Worm (Caenorhabditis elegans): ENCODE results near the gene R06F6.8.

R06F6.8 gene

DNA sequence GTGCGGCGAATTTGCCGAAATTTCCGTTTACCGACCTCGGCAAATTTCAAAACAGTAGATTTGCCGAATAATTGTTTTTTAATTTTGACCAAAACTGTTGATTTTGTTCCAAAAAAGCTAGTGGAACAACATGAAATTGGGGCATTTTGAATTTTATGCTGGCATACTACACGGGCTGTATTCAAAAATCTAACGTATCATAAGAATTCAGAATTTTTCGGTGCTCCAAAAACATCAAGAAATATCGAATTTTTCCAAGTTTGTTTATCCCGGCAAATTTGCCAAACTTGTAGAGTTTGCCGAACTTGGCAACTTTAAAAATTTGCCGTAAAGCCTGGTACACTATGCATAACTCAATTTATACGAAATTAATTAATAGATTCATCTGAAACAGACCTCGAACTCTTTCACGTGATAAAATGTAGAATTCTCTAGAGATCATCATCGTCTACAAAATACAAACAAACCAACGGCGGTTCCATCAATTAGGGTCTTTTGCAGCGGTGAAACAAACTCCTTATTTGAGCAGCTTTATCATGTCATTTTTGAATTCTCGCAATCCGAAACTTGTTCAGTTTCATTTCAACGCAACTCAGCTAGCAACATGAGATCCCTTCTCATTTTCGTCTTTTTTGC is 11.0 kb downstream of the R06F6.8 start, which contains the start of gene R06F6.14:
R06F6.14 (plus strand) TSS at position 586 of the 636 bp plus-strand sequence.
- no peak for TF ChIP-seq tlf-1 (GFP tag; optimal IDR thresholded peaks at IDR 0.05)

DNA sequence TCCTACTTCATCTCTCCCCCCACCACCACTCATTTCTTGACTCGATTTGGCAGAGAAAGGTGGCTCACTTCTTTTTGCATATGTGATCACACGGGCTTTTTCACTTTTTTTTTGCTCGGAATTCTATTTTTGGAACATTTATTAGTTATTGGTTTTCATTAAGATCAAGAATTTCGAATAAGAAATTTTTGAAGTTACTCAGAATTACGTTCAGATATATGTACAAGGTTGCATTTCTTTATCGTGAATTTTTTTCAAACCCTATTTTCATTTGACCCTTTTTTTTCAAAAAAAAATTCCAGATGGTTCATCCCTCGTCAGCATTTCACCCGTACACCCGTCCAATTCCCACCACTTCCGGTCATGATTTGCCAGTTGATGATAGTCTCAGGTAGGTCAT is 14.3 kb downstream of the R06F6.8 start, which contains the start of gene ceh-62:
ceh-62 (plus strand) TSS at position 301 of the 400 bp plus-strand sequence.
- no peak for TF ChIP-seq attf-5 (GFP tag; optimal IDR thresholded peaks at IDR 0.05)
- no peak for TF ChIP-seq unc-130 (GFP tag; optimal IDR thresholded peaks at IDR 0.05)
- TF ChIP-seq cebp-2 (GFP tag; IDR thresholded peaks at IDR 0.05) = no peak
- no peak for TF ChIP-seq ztf-6 (GFP tag; IDR thresholded peaks at IDR 0.05)
- no peak for TF ChIP-seq lsy-27 (tag; optimal IDR thresholded peaks at IDR 0.05; ENCODE audit: borderline replicate concordance, insufficient read depth)
- TF ChIP-seq lsl-1 (GFP tag; optimal IDR thresholded peaks at IDR 0.05) = no peak
- no peak for TF ChIP-seq F33H1.4 (GFP tag; IDR thresholded peaks at IDR 0.05)
- no peak for TF ChIP-seq dpff-1 (tag; optimal IDR thresholded peaks at IDR 0.05)
- TF ChIP-seq snpc-4 (GFP tag; optimal IDR thresholded peaks at IDR 0.05) = no peak
- no peak for TF ChIP-seq snpc-4 (tag; optimal IDR thresholded peaks at IDR 0.05)

ce11 chrII:10804907-10805306 is 14.9 kb downstream of the R06F6.8 start:
- no peak for TF ChIP-seq let-526 (GFP tag; IDR thresholded peaks at IDR 0.05)
- no peak for TF ChIP-seq nhr-27 (tag; optimal IDR thresholded peaks at IDR 0.05)
- no peak for TF ChIP-seq lin-40 (tag; optimal IDR thresholded peaks at IDR 0.05)
- TF ChIP-seq ztf-6 (GFP tag; IDR thresholded peaks at IDR 0.05) = no peak
- no peak for TF ChIP-seq rec-8 (tag; optimal IDR thresholded peaks at IDR 0.05)
- TF ChIP-seq xnd-1 (tag; optimal IDR thresholded peaks at IDR 0.05) = no peak

DNA sequence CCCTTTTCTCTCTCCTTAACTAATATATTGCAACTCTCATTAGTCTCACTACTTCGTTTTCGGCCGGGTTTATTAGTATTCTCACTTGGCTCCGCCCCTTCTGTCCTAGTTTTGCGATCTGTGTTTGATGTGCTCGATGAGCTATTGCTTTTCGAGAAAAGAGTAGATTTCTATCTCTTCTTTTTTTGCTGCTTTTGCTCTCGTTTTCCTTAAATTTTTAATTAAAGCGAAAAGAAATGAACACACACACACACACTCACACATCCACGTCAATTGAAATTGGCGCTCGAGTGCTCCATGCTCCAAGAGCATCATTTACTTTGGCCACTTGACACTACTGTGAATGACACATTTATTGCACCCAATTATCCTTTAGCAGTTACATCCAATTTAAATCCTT is 15.3 kb downstream of the R06F6.8 start:
- TF ChIP-seq ama-1 (optimal IDR thresholded peaks at IDR 0.05) (no peak), ama-1 (GFP tag; optimal IDR thresholded peaks at IDR 0.05) (no peak), let-526 (GFP tag; IDR thresholded peaks at IDR 0.05) (no peak), rec-8 (tag; optimal IDR thresholded peaks at IDR 0.05) (no peak), ceh-91 (GFP tag; IDR thresholded peaks at IDR 0.05) (no peak), cebp-1 (GFP tag; IDR thresholded peaks at IDR 0.05) (no peak), cebp-1 (tag; optimal IDR thresholded peaks at IDR 0.05) (no peak), Y53G8AR.9 (GFP tag; conservative IDR thresholded peaks at IDR 0.05) (no peak), ekl-4 (GFP tag; IDR thresholded peaks at IDR 0.05) (no peak), ztf-26 (tag; optimal IDR thresholded peaks at IDR 0.05) (no peak), tlf-1 (GFP tag; optimal IDR thresholded peaks at IDR 0.05) (no peak), cebp-2 (GFP tag; IDR thresholded peaks at IDR 0.05) (no peak), hmg-20 (GFP tag; IDR thresholded peaks at IDR 0.05) (no peak), xnd-1 (tag; optimal IDR thresholded peaks at IDR 0.05) (no peak), somi-1 (GFP tag; optimal IDR thresholded peaks at IDR 0.05) (no peak), unc-62 (GFP tag; optimal IDR thresholded peaks at IDR 0.05) (no peak), mel-28 (tag; optimal IDR thresholded peaks at IDR 0.05; ENCODE audit: borderline replicate concordance) (no peak), nhr-90 (tag; optimal IDR thresholded peaks at IDR 0.05) (no peak), F37B4.10 (GFP tag; IDR thresholded peaks at IDR 0.05) (no peak), F22D6.2 (tag; optimal IDR thresholded peaks at IDR 0.05) (no peak), rpc-1 (optimal IDR thresholded peaks at IDR 0.05) (no peak), rpc-1 (tag; optimal IDR thresholded peaks at IDR 0.05) (no peak), ets-4 (GFP tag; optimal IDR thresholded peaks at IDR 0.05) (no peak)

All from whole organism, young adult.